Worm (Caenorhabditis elegans) whole organism, L4 larva: ENCODE results near the gene F42C5.5.
A peak's percentile ranks its signal among the peaks of the same experiment; 100 is the strongest.

ENCODE experiments used
- F49E8.2 ChIP-seq: sonication (generic microtip); optimal IDR thresholded peaks from 2 replicates; lab custom pipeline; 2016; ENCODE audit warnings: missing compliant biosample characterization, mild to moderate bottlenecking, missing genetic modification characterization, borderline replicate concordance
- Y75B8A.6 ChIP-seq: fragments of 200-800 bp; sonication (Bioruptor generic); IDR thresholded peaks from 2 replicates; pipeline ENCODE4 v1.3.6; 2022; ENCODE audit warnings: missing genetic modification reagents, missing genetic modification characterization, missing compliant biosample characterization
- ZK546.5 ChIP-seq, 2 experiments: sonication (generic microtip); optimal IDR thresholded peaks; 2 replicates each; lab custom pipeline; 2017; ENCODE audit warnings: missing biosample characterization in 2 of 2, missing genetic modification characterization in 2 of 2
- aha-1 ChIP-seq: fragments of 150-350 bp; peaks from one replicate; lab custom pipeline; 2014; ENCODE audit warnings: missing biosample characterization, missing genetic modification characterization
- attf-4 ChIP-seq: sonication (generic microtip); optimal IDR thresholded peaks from 3 replicates; lab custom pipeline; 2017; ENCODE audit warnings: missing biosample characterization, missing genetic modification characterization
- ceh-28 ChIP-seq: fragments of 150-350 bp; optimal IDR thresholded peaks from 2 replicates; lab custom pipeline; 2014; ENCODE audit warnings: missing biosample characterization, missing genetic modification reagents, missing genetic modification characterization
- ceh-32 ChIP-seq: sonication (generic microtip); optimal IDR thresholded peaks from 2 replicates; lab custom pipeline; 2016; ENCODE audit warnings: mild to moderate bottlenecking, missing genetic modification characterization, missing compliant biosample characterization; ENCODE audit not compliant: poor library complexity
- cey-2 ChIP-seq: sonication (generic microtip); optimal IDR thresholded peaks from 3 replicates; lab custom pipeline; 2017; ENCODE audit warnings: missing genetic modification characterization, mild to moderate bottlenecking, missing compliant biosample characterization, antibody characterized with exemption, borderline replicate concordance; ENCODE audit not compliant: insufficient read depth
- ctbp-1 ChIP-seq: fragments of 200-800 bp; sonication (Bioruptor generic); IDR thresholded peaks from 2 replicates; pipeline ENCODE4 v1.3.6; 2022; ENCODE audit warnings: missing genetic modification reagents, missing genetic modification characterization, missing compliant biosample characterization
- daf-12 ChIP-seq: fragments of 150-350 bp; optimal IDR thresholded peaks from 2 replicates; lab custom pipeline; 2014; ENCODE audit warnings: missing biosample characterization, missing genetic modification reagents, missing genetic modification characterization
- daf-16 ChIP-seq, 3 experiments: sonication (generic microtip); optimal IDR thresholded peaks; 2 replicates each; lab custom pipeline; 2016 to 2017; ENCODE audit warnings: missing genetic modification characterization in 3 of 3, missing genetic modification reagents in 3 of 3, mild to moderate bottlenecking in 2 of 3, missing compliant biosample characterization in 2 of 3, missing biosample characterization in 1 of 3, moderate library complexity in 1 of 3
- dmd-6 ChIP-seq: fragments of 200-800 bp; sonication (Bioruptor generic); IDR thresholded peaks from 2 replicates; pipeline ENCODE4 v1.3.6; 2022; ENCODE audit warnings: missing genetic modification reagents, missing genetic modification characterization, missing compliant biosample characterization
- dmd-9 ChIP-seq: fragments of 200-800 bp; sonication (Bioruptor generic); IDR thresholded peaks from 2 replicates; pipeline ENCODE4 v1.3.6; 2022; ENCODE audit warnings: missing genetic modification reagents, missing genetic modification characterization, missing compliant biosample characterization
- egl-27 ChIP-seq: sonication (generic microtip); optimal IDR thresholded peaks from 3 replicates; lab custom pipeline; 2017; ENCODE audit warnings: missing biosample characterization, missing genetic modification reagents, missing genetic modification characterization
- egl-43 ChIP-seq: fragments of 200-800 bp; sonication (Bioruptor generic); IDR thresholded peaks from 2 replicates; pipeline ENCODE4 v1.3.6; 2022; ENCODE audit warnings: missing genetic modification reagents, missing genetic modification characterization, missing compliant biosample characterization
- fos-1 ChIP-seq: fragments of 150-350 bp; optimal IDR thresholded peaks from 2 replicates; lab custom pipeline; 2014; ENCODE audit warnings: missing biosample characterization, missing genetic modification characterization
- hlh-30 ChIP-seq: sonication (generic microtip); optimal IDR thresholded peaks from 2 replicates; lab custom pipeline; 2017; ENCODE audit warnings: antibody characterized with exemption, mild to moderate bottlenecking, missing genetic modification characterization, missing compliant biosample characterization; ENCODE audit not compliant: insufficient read depth
- hmg-1.1 ChIP-seq: fragments of 200-800 bp; sonication (Bioruptor generic); IDR thresholded peaks from 2 replicates; pipeline ENCODE4 v1.3.6; 2022; ENCODE audit warnings: missing genetic modification reagents, missing genetic modification characterization, missing compliant biosample characterization
- lin-1 ChIP-seq: fragments of 200-800 bp; sonication (Bioruptor generic); IDR thresholded peaks from 2 replicates; pipeline ENCODE4 v1.3.6; 2022; ENCODE audit warnings: missing genetic modification reagents, missing genetic modification characterization, missing compliant biosample characterization
- lin-13 ChIP-seq: fragments of 150-350 bp; optimal IDR thresholded peaks from 2 replicates; lab custom pipeline; 2014; ENCODE audit warnings: missing biosample characterization, missing genetic modification reagents, missing genetic modification characterization
- mes-2 ChIP-seq: sonication (generic microtip); optimal IDR thresholded peaks from 2 replicates; lab custom pipeline; 2016; ENCODE audit warnings: missing genotype, mild to moderate bottlenecking, missing genetic modification characterization, missing compliant biosample characterization; ENCODE audit not compliant: poor library complexity, severe bottlenecking
- mxl-3 ChIP-seq: fragments of 200-800 bp; sonication (Bioruptor generic); optimal IDR thresholded peaks from 2 replicates; lab custom pipeline; 2018; ENCODE audit warnings: mild to moderate bottlenecking, missing genetic modification characterization, missing compliant biosample characterization
- nhr-10 ChIP-seq: fragments of 150-350 bp; optimal IDR thresholded peaks from 2 replicates; lab custom pipeline; 2014; ENCODE audit warnings: missing biosample characterization, missing genetic modification characterization
- nhr-102 ChIP-seq: sonication (generic microtip); optimal IDR thresholded peaks from 2 replicates; lab custom pipeline; 2016; ENCODE audit warnings: mild to moderate bottlenecking, missing genetic modification characterization, moderate library complexity, missing compliant biosample characterization
- nhr-25 ChIP-seq: sonication (generic microtip); optimal IDR thresholded peaks from 2 replicates; lab custom pipeline; 2017; ENCODE audit warnings: missing genetic modification characterization, mild to moderate bottlenecking, missing compliant biosample characterization, antibody characterized with exemption, moderate library complexity, borderline replicate concordance; ENCODE audit not compliant: insufficient read depth
- nhr-28 ChIP-seq: fragments of 150-350 bp; optimal IDR thresholded peaks from 2 replicates; lab custom pipeline; 2014; ENCODE audit warnings: missing biosample characterization, missing genetic modification characterization
- nhr-6 ChIP-seq: fragments of 150-350 bp; optimal IDR thresholded peaks from 2 replicates; lab custom pipeline; 2014; ENCODE audit warnings: missing biosample characterization, missing genetic modification characterization
- nhr-76 ChIP-seq: fragments of 150-350 bp; optimal IDR thresholded peaks from 2 replicates; lab custom pipeline; 2014; ENCODE audit warnings: missing biosample characterization, missing genetic modification characterization
- pqm-1 ChIP-seq: sonication (generic microtip); optimal IDR thresholded peaks from 2 replicates; lab custom pipeline; 2017; ENCODE audit warnings: missing biosample characterization, missing genetic modification characterization
- rbr-2 ChIP-seq: sonication (generic microtip); optimal IDR thresholded peaks from 2 replicates; lab custom pipeline; 2016; ENCODE audit warnings: missing genotype, missing genetic modification characterization, missing compliant biosample characterization
- set-16 ChIP-seq: fragments of 200-800 bp; sonication (Bioruptor generic); IDR thresholded peaks from 2 replicates; pipeline ENCODE4 v1.3.6; 2022; ENCODE audit warnings: missing genetic modification reagents, missing genetic modification characterization, missing compliant biosample characterization
- skn-1 ChIP-seq: fragments of 150-350 bp; optimal IDR thresholded peaks from 2 replicates; lab custom pipeline; 2014; ENCODE audit warnings: missing biosample characterization, missing genetic modification characterization
- snpc-1.2 ChIP-seq: fragments of 200-800 bp; sonication (Bioruptor generic); IDR thresholded peaks from 2 replicates; pipeline ENCODE4 v1.3.6; 2022; ENCODE audit warnings: missing genetic modification reagents, missing genetic modification characterization, missing compliant biosample characterization
- unc-62 ChIP-seq, 3 experiments: fragments of 150-350 bp in 1 of 3; sonication (generic microtip); optimal IDR thresholded peaks in 2 of 3; peaks in 1 of 3; 1 replicate in 1 of 3; 2 replicates in 2 of 3; lab custom pipeline; 2014 to 2017; ENCODE audit warnings: missing biosample characterization in 3 of 3, missing genetic modification characterization in 3 of 3, missing genetic modification reagents in 3 of 3, missing genotype in 1 of 3
- vab-7 ChIP-seq: fragments of 200-800 bp; sonication (Bioruptor generic); IDR thresholded peaks from 2 replicates; pipeline ENCODE4 v1.3.6; 2022; ENCODE audit warnings: missing genetic modification reagents, missing genetic modification characterization, missing compliant biosample characterization
- ztf-7 ChIP-seq: fragments of 150-350 bp; optimal IDR thresholded peaks from 2 replicates; lab custom pipeline; 2014; ENCODE audit warnings: missing biosample characterization, missing genetic modification characterization

The F42C5.5 gene

ce11 chrIV:7294121-7294520 lies at the start of gene F42C5.5:
F42C5.5 (minus strand) TSS chrIV:7294221.
- no peak for TF ChIP-seq daf-12 (tag; lab: Kevin White, UChicago)

- TF ChIP-seq unc-62 (GFP tag; optimal IDR thresholded peaks at IDR 0.05 in 1 of 2; lab: Kevin White, UChicago), result peak in 1 of 2 experiments; percentile 86
- no peak for TF ChIP-seq unc-62 (tag; optimal IDR thresholded peaks at IDR 0.05; lab: Kevin White, UChicago)
- TF ChIP-seq ctbp-1 (GFP tag; lab: Robert Waterston, UW), result no peak
Measured at ce11 chrIV:7342144-7342543, 48.1 kb upstream of the F42C5.5 start.

ce11 chrIV:7339095-7339494 lies 45.1 kb upstream of the F42C5.5 start:
- TF ChIP-seq cey-2 (tag; lab: Kevin White, UChicago), result no peak
- peak; percentile 96 for TF ChIP-seq aha-1 (tag; lab: Kevin White, UChicago)
- TF ChIP-seq mxl-3 (GFP tag; lab: Kevin White, UChicago), result no peak
- TF ChIP-seq, all 104 proteins: peak for 1

ce11 chrIV:7338042-7338441 lies 44.0 kb upstream of the F42C5.5 start:
- TF ChIP-seq F49E8.2 (tag; lab: Kevin White, UChicago) (no peak), pqm-1 (tag; lab: Kevin White, UChicago) (no peak), aha-1 (tag; lab: Kevin White, UChicago) (peak; percentile 95), unc-62 (GFP tag; optimal IDR thresholded peaks at IDR 0.05 in 1 of 2; lab: Kevin White, UChicago) (peak in 1 of 2 experiments; percentile 70), unc-62 (tag; optimal IDR thresholded peaks at IDR 0.05; lab: Kevin White, UChicago) (no peak), attf-4 (no peak)

- TF ChIP-seq attf-4, result no peak
- TF ChIP-seq nhr-10 (tag; lab: Kevin White, UChicago), result no peak
- no peak for TF ChIP-seq set-16 (GFP tag; lab: Robert Waterston, UW)
- TF ChIP-seq skn-1 (tag; lab: Kevin White, UChicago), result no peak
- no peak for TF ChIP-seq snpc-1.2 (GFP tag; lab: Robert Waterston, UW)
Measured at ce11 chrIV:7332695-7333094, 38.7 kb upstream of the F42C5.5 start, which contains the start of gene ocr-4. ocr-4 (minus strand) TSS chrIV:7332795.

- TF ChIP-seq pqm-1 (tag; lab: Kevin White, UChicago) (peak; percentile 80), nhr-28 (tag; lab: Kevin White, UChicago) (peak; percentile 33), nhr-76 (tag; lab: Kevin White, UChicago) (no peak), vab-7 (GFP tag; lab: Robert Waterston, UW) (no peak), dmd-6 (GFP tag; lab: Robert Waterston, UW) (peak; percentile 6; the same call in 1 of the 2 replicates)
Measured at ce11 chrIV:7328918-7329317, 34.9 kb upstream of the F42C5.5 start, which contains the start of gene sqst-2. sqst-2 (minus strand) TSS chrIV:7328975.

- TF ChIP-seq fos-1 (tag; lab: Kevin White, UChicago) (no peak), lin-1 (GFP tag; lab: Robert Waterston, UW) (peak; percentile 11; the same call in 1 of the 2 replicates), ztf-7 (tag; lab: Kevin White, UChicago) (no peak), egl-27 (no peak), daf-16 (GFP tag; optimal IDR thresholded peaks at IDR 0.05; lab: Kevin White, UChicago) (no peak), daf-16 (tag; optimal IDR thresholded peaks at IDR 0.05; lab: Kevin White, UChicago) (peak; percentile 55), rbr-2 (no peak), ZK546.5 (tag; optimal IDR thresholded peaks at IDR 0.05; lab: Kevin White, UChicago) (no peak), mes-2 (tag; lab: Kevin White, UChicago) (no peak), vab-7 (GFP tag; lab: Robert Waterston, UW) (no peak), egl-43 (GFP tag; lab: Robert Waterston, UW) (no peak), nhr-6 (tag; lab: Kevin White, UChicago) (peak; percentile 35), nhr-102 (tag; lab: Kevin White, UChicago) (no peak), nhr-28 (tag; lab: Kevin White, UChicago) (peak; percentile 81), dmd-9 (GFP tag; lab: Robert Waterston, UW) (no peak), hmg-1.1 (GFP tag; lab: Robert Waterston, UW) (no peak), hlh-30 (tag; lab: Kevin White, UChicago) (no peak), lin-13 (GFP tag; lab: Kevin White, UChicago) (no peak), ceh-32 (tag; lab: Kevin White, UChicago) (no peak), Y75B8A.6 (GFP tag; lab: Robert Waterston, UW) (no peak), ceh-28 (no peak), dmd-6 (GFP tag; lab: Robert Waterston, UW) (peak; percentile 79), nhr-25 (tag; lab: Kevin White, UChicago) (no peak)
Measured at ce11 chrIV:7326613-7327149, 32.7 kb upstream of the F42C5.5 start, which contains the start of gene ifo-1. ifo-1 (minus strand) TSS chrIV:7326663.
